Fruit fly (Drosophila melanogaster) whole organism, prepupa: ENCODE measurements around the gene CG9393.
A peak's percentile ranks its signal among the peaks of the same experiment; 100 is the strongest.

Experiments used
- CG11762 ChIP-seq: fragments of 200-800 bp; sonication (Bioruptor generic); optimal IDR thresholded peaks from 3 replicates; lab custom pipeline; 2016; ENCODE audit warnings: missing biosample characterization, missing genetic modification characterization; ENCODE audit not compliant: insufficient read depth
- CG31627 ChIP-seq: fragments of 200-800 bp; sonication (Bioruptor generic); optimal IDR thresholded peaks from 3 replicates; lab custom pipeline; 2016; ENCODE audit warnings: missing biosample characterization, missing genetic modification characterization
- Smox ChIP-seq: fragments of 200-800 bp; sonication (Bioruptor generic); optimal IDR thresholded peaks from 3 replicates; lab custom pipeline; 2016; ENCODE audit warnings: missing biosample characterization, missing genetic modification characterization
- achi ChIP-seq: fragments of 200-800 bp; sonication (Bioruptor generic); optimal IDR thresholded peaks from 3 replicates; lab custom pipeline; 2016; ENCODE audit warnings: missing biosample characterization, missing genetic modification characterization
- fkh ChIP-seq: fragments of 200-800 bp; sonication (Bioruptor generic); optimal IDR thresholded peaks from 3 replicates; lab custom pipeline; 2017; ENCODE audit warnings: missing biosample characterization, mild to moderate bottlenecking, missing genetic modification characterization, moderate library complexity
- ss ChIP-seq, 2 experiments: fragments of 200-800 bp; sonication (Bioruptor generic); optimal IDR thresholded peaks; 2 replicates in 1 of 2; 3 replicates in 1 of 2; lab custom pipeline; 2017 to 2018; ENCODE audit warnings: mild to moderate bottlenecking in 2 of 2, missing biosample characterization in 2 of 2, missing genetic modification characterization in 2 of 2, moderate library complexity in 1 of 2

DNA sequence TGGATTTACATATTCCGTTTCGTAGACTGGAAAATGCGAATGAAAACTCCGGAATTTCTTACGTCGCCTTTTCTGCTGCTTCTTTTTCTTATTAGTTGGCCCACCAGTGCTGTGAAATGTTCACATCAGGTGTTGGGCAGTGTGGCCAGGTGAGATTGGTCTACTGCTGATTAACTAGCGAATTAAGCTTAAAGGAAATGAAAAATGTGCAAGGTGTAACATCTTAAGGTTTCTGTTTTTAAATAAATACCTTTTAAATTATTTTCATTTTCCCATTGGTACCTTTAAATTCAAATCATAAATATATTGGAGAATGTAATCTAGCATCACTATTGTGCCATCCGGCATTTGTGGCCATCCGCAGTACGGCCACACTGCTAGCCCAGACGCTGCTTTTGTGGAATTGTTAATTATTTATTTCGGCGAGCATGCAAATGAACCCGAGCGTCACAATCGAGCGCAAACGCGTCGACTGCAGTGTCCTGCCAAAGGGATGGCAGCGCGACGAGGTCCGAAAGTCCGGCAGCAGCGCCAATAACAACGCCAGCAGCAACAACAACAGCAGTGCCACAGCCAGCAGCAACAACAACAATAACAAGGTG is 4.0 kb downstream of the CG9393 start, which contains the start of the genes AP-1mu and MBD-like:
- TF ChIP-seq ss (GFP tag; optimal IDR thresholded peaks at IDR 0.05; lab: Kevin White, UChicago) (no peak), Smox (GFP tag; lab: Kevin White, UChicago) (no peak), achi (GFP tag; lab: Kevin White, UChicago) (peak; percentile 58), CG31627 (peak; percentile 82), fkh (GFP tag; lab: Kevin White, UChicago) (no peak), CG11762 (GFP tag; lab: Kevin White, UChicago) (no peak)
